Fruit fly (Drosophila melanogaster) whole organism, embryonic: ENCODE measurements around the gene CG13367.

Experiments used
- CG10321 ChIP-seq: fragments of 200-800 bp; sonication (Bioruptor generic); IDR thresholded peaks from 2 replicates; pipeline ENCODE4 v1.3.6; 2022; ENCODE audit warnings: missing biosample characterization, missing genetic modification characterization
- CG16863 ChIP-seq: fragments of 200-800 bp; sonication (Bioruptor generic); optimal IDR thresholded peaks from 3 replicates; lab custom pipeline; 2016; ENCODE audit warnings: missing biosample characterization, missing genetic modification characterization
- CG18599 ChIP-seq: fragments of 200-800 bp; sonication (Bioruptor generic); optimal IDR thresholded peaks from 3 replicates; lab custom pipeline; 2017; ENCODE audit warnings: missing biosample characterization, missing genetic modification characterization, mild to moderate bottlenecking, moderate library complexity, missing genetic modification reagents
- CG4404 ChIP-seq: fragments of 200-800 bp; sonication (Bioruptor generic); IDR thresholded peaks from 2 replicates; pipeline ENCODE4 v1.3.6; 2022; ENCODE audit warnings: missing biosample characterization, missing genetic modification characterization
- CG4854 ChIP-seq: fragments of 200-800 bp; sonication (Bioruptor generic); optimal IDR thresholded peaks from 2 replicates; lab custom pipeline; 2016; ENCODE audit warnings: missing biosample characterization, missing genetic modification characterization, inconsistent platforms
- Gug ChIP-seq: fragments of 200-800 bp; sonication (Bioruptor generic); IDR thresholded peaks from 4 replicates; pipeline ENCODE4 v1.3.6; 2022; ENCODE audit warnings: missing biosample characterization, missing genetic modification characterization
- Hr3 ChIP-seq: fragments of 200-800 bp; sonication (Bioruptor generic); optimal IDR thresholded peaks from 3 replicates; lab custom pipeline; 2016; ENCODE audit warnings: missing biosample characterization, missing genetic modification characterization

dm6 chrX:693911-694310 is 49.4 kb downstream of the CG13367 start:
- TF ChIP-seq Hr3 (GFP tag; lab: Kevin White, UChicago) (no peak), CG4404 (no peak), CG10321 (no peak), CG18599 (GFP tag; lab: Kevin White, UChicago) (no peak), CG16863 (GFP tag; lab: Kevin White, UChicago) (no peak), CG4854 (GFP tag; lab: Kevin White, UChicago) (no peak), Gug (no peak)
